Worm (Caenorhabditis elegans): ENCODE data around the gene samp-1.

ce11 chrII:11290109-11290784 lies 12.4 kb upstream of the samp-1 start, which contains the start of gene C47G2.3:
- no peak for TF ChIP-seq ama-1 (optimal IDR thresholded peaks at IDR 0.05)
- TF ChIP-seq nhr-77 (tag; optimal IDR thresholded peaks at IDR 0.05): no peak
- TF ChIP-seq fkh-10 (GFP tag; optimal IDR thresholded peaks at IDR 0.05): no peak
- TF ChIP-seq nfya-1 (tag; optimal IDR thresholded peaks at IDR 0.05; ENCODE audit: insufficient read depth): peak; percentile 39
